Fruit fly (Drosophila melanogaster): ENCODE data around the gene AMPKalpha.

- TF ChIP-seq MBD-R2 (GFP tag; IDR thresholded peaks at IDR 0.05), result no peak
- TF ChIP-seq CG4617 (GFP tag; optimal IDR thresholded peaks at IDR 0.05; ENCODE audit: borderline replicate concordance), result no peak
- no peak for TF ChIP-seq CG10979 (tag; optimal IDR thresholded peaks at IDR 0.05)
- TF ChIP-seq insv (GFP tag; optimal IDR thresholded peaks at IDR 0.05), result no peak
- no peak for TF ChIP-seq Sin3A (optimal IDR thresholded peaks at IDR 0.05)
- TF ChIP-seq CG12155 (GFP tag; optimal IDR thresholded peaks at IDR 0.05), result no peak
- TF ChIP-seq CG2875 (GFP tag; optimal IDR thresholded peaks at IDR 0.05), result no peak
- no peak for TF ChIP-seq slou (GFP tag; optimal IDR thresholded peaks at IDR 0.05)
- TF ChIP-seq gcm2 (GFP tag; optimal IDR thresholded peaks at IDR 0.05), result no peak
- TF ChIP-seq trem (tag; optimal IDR thresholded peaks at IDR 0.05), result no peak
- no peak for TF ChIP-seq h (optimal IDR thresholded peaks at IDR 0.05)
- no peak for TF ChIP-seq ERR (GFP tag; optimal IDR thresholded peaks at IDR 0.05)
- no peak for TF ChIP-seq z (GFP tag; IDR thresholded peaks at IDR 0.05)
- TF ChIP-seq CG8478 (optimal IDR thresholded peaks at IDR 0.05), result no peak
Measured at dm6 chrX:1341528-1341927, 33.8 kb upstream of the AMPKalpha start, which contains the start of gene CG11409.

All from whole organism, embryonic.